Fruit fly (Drosophila melanogaster) whole organism, wandering third instar larva: ENCODE measurements around the gene slow.
A peak's percentile ranks its signal among the peaks of the same experiment; 100 is the strongest.

Source experiments
- CG32264 ChIP-seq: fragments of 200-800 bp; sonication (Bioruptor generic); optimal IDR thresholded peaks from 2 replicates; lab custom pipeline; 2016; ENCODE audit warnings: missing biosample characterization, missing genetic modification characterization
- CG9705 ChIP-seq: fragments of 200-800 bp; sonication (Bioruptor generic); optimal IDR thresholded peaks from 2 replicates; lab custom pipeline; 2018; ENCODE audit warnings: missing biosample characterization, mild to moderate bottlenecking, missing genetic modification characterization
- CrebA ChIP-seq: fragments of 200-800 bp; sonication (Bioruptor generic); optimal IDR thresholded peaks from 2 replicates; lab custom pipeline; 2016; ENCODE audit warnings: missing biosample characterization, mild to moderate bottlenecking, missing genetic modification characterization, borderline replicate concordance
- Dfd ChIP-seq: fragments of >200 bp; optimal IDR thresholded peaks from 2 replicates; lab custom pipeline; 2017; ENCODE audit warnings: missing biosample characterization, missing genetic modification characterization
- Dif ChIP-seq: fragments of 200-275, 200-300 bp; sonication (Bioruptor generic); optimal IDR thresholded peaks from 2 replicates; lab custom pipeline; 2018; ENCODE audit warnings: missing biosample characterization, missing genetic modification characterization; ENCODE audit not compliant: partially characterized antibody
- HLH106 ChIP-seq: fragments of 200-800 bp; optimal IDR thresholded peaks from 3 replicates; lab custom pipeline; 2019; ENCODE audit warnings: missing biosample characterization, mild to moderate bottlenecking, missing genetic modification characterization, moderate library complexity
- Hr78 ChIP-seq: fragments of >200 bp; optimal IDR thresholded peaks from 2 replicates; lab custom pipeline; 2017; ENCODE audit warnings: missing biosample characterization, missing genetic modification characterization
- Hr83 ChIP-seq: fragments of 200-300 bp; sonication (Bioruptor generic); optimal IDR thresholded peaks from 2 replicates; lab custom pipeline; 2016; ENCODE audit warnings: missing biosample characterization, mild to moderate bottlenecking, missing genetic modification characterization, moderate library complexity; ENCODE audit not compliant: poor library complexity, severe bottlenecking
- Jra ChIP-seq: sonication (Bioruptor generic); optimal IDR thresholded peaks from 2 replicates; lab custom pipeline; 2016; ENCODE audit warnings: missing biosample characterization, missing genetic modification characterization
- Mio ChIP-seq: sonication (Bioruptor generic); optimal IDR thresholded peaks from 2 replicates; lab custom pipeline; 2016; ENCODE audit warnings: missing biosample characterization, missing genetic modification characterization
- Myc ChIP-seq: fragments of >200 bp; optimal IDR thresholded peaks from 2 replicates; lab custom pipeline; 2017
- N ChIP-seq: fragments of >200 bp; optimal IDR thresholded peaks from 2 replicates; lab custom pipeline; 2018; ENCODE audit warnings: missing biosample characterization, missing external identifiers, missing genetic modification characterization
- Rel ChIP-seq, 2 experiments: fragments of 200-800 bp; sonication (Bioruptor generic) in 1 of 2; optimal IDR thresholded peaks; 2 replicates in 1 of 2; 3 replicates in 1 of 2; lab custom pipeline; 2016 to 2019; ENCODE audit warnings: mild to moderate bottlenecking in 2 of 2, missing biosample characterization in 2 of 2, missing genetic modification characterization in 2 of 2, moderate library complexity in 1 of 2
- Sp1 ChIP-seq: fragments of 200-800 bp; sonication (Bioruptor generic); optimal IDR thresholded peaks from 3 replicates; lab custom pipeline; 2019; ENCODE audit warnings: missing biosample characterization, mild to moderate bottlenecking, missing genetic modification characterization, moderate library complexity
- Vsx2 ChIP-seq: fragments of 200-300, 225-300 bp; sonication (Bioruptor generic); optimal IDR thresholded peaks from 2 replicates; lab custom pipeline; 2018; ENCODE audit warnings: missing biosample characterization, missing genetic modification characterization; ENCODE audit not compliant: partially characterized antibody
- br ChIP-seq: fragments of 200-800 bp; sonication (Bioruptor generic); optimal IDR thresholded peaks from 2 replicates; lab custom pipeline; 2016; ENCODE audit warnings: missing biosample characterization, missing genetic modification characterization
- dl ChIP-seq, 2 experiments: fragments of 175-275, 200-275 bp in 1 of 2; fragments of 200-275 bp in 1 of 2; sonication (Bioruptor generic); optimal IDR thresholded peaks; lab custom pipeline; 2018; ENCODE audit warnings: mild to moderate bottlenecking in 2 of 2, missing biosample characterization in 2 of 2, missing genetic modification characterization in 2 of 2, moderate library complexity in 2 of 2; ENCODE audit not compliant: partially characterized antibody in 2 of 2, insufficient read depth in 1 of 2
- dmrt93B ChIP-seq: fragments of 200-800 bp; sonication (Bioruptor generic); optimal IDR thresholded peaks from 2 replicates; lab custom pipeline; 2018; ENCODE audit warnings: missing biosample characterization, mild to moderate bottlenecking, missing genetic modification characterization
- dsf ChIP-seq: sonication (Bioruptor generic); optimal IDR thresholded peaks from 2 replicates; lab custom pipeline; 2016; ENCODE audit warnings: missing biosample characterization, missing genetic modification characterization, borderline replicate concordance
- ey ChIP-seq: fragments of 200-800 bp; sonication (Bioruptor generic); optimal IDR thresholded peaks from 2 replicates; lab custom pipeline; 2016; ENCODE audit warnings: missing biosample characterization, missing genetic modification characterization
- foxo ChIP-seq, 2 experiments: fragments of 200-800 bp; sonication (Bioruptor generic); optimal IDR thresholded peaks; 2 replicates in 1 of 2; 3 replicates in 1 of 2; lab custom pipeline; 2016 to 2017; ENCODE audit warnings: missing biosample characterization in 2 of 2, missing genetic modification characterization in 2 of 2
- fru ChIP-seq: fragments of 200-800 bp; sonication (Bioruptor generic); optimal IDR thresholded peaks from 3 replicates; lab custom pipeline; 2016; ENCODE audit warnings: missing biosample characterization, mild to moderate bottlenecking, missing genetic modification characterization
- h ChIP-seq: fragments of 200-800 bp; sonication (Bioruptor generic); optimal IDR thresholded peaks from 3 replicates; lab custom pipeline; 2016; ENCODE audit warnings: missing biosample characterization, mild to moderate bottlenecking, missing genetic modification characterization
- jim ChIP-seq: fragments of 175-275, 200-325 bp; sonication (Bioruptor generic); optimal IDR thresholded peaks from 2 replicates; lab custom pipeline; 2016; ENCODE audit warnings: missing biosample characterization, mild to moderate bottlenecking, missing genetic modification characterization
- lola ChIP-seq: fragments of >200 bp; optimal IDR thresholded peaks from 2 replicates; lab custom pipeline; 2017; ENCODE audit warnings: missing biosample characterization, missing genetic modification characterization
- pan ChIP-seq: fragments of >200 bp; optimal IDR thresholded peaks from 2 replicates; lab custom pipeline; 2017
- psq ChIP-seq: fragments of 200-800 bp; sonication (Bioruptor generic); optimal IDR thresholded peaks from 3 replicates; lab custom pipeline; 2017; ENCODE audit warnings: missing biosample characterization, mild to moderate bottlenecking, missing genetic modification characterization, moderate library complexity
- rgr ChIP-seq: fragments of 200-800 bp; sonication (Bioruptor generic); optimal IDR thresholded peaks from 3 replicates; lab custom pipeline; 2016; ENCODE audit warnings: missing biosample characterization, mild to moderate bottlenecking, missing genetic modification characterization
- tai ChIP-seq: sonication (Bioruptor generic); optimal IDR thresholded peaks from 2 replicates; lab custom pipeline; 2016; ENCODE audit warnings: missing biosample characterization, missing genetic modification characterization
- usp ChIP-seq: fragments of >200 bp; optimal IDR thresholded peaks from 2 replicates; lab custom pipeline; 2017; ENCODE audit warnings: missing biosample characterization, missing genetic modification characterization
- woc ChIP-seq: sonication (Bioruptor generic); optimal IDR thresholded peaks from 2 replicates; lab custom pipeline; 2016; ENCODE audit warnings: missing biosample characterization, mild to moderate bottlenecking, missing genetic modification characterization

The slow gene

dm6 chr3L:4395501-4396073 is 11.3 kb downstream of the slow start:
- no peak for TF ChIP-seq Dfd (GFP tag; lab: Kevin White, UChicago)
- no peak for TF ChIP-seq tai (GFP tag; lab: Kevin White, UChicago)
- no peak for TF ChIP-seq Jra
- TF ChIP-seq Vsx2 (GFP tag; lab: Kevin White, UChicago), result no peak
- no peak for TF ChIP-seq dsf (GFP tag; lab: Kevin White, UChicago)
- peak; percentile 0 for TF ChIP-seq br (GFP tag; lab: Kevin White, UChicago)
- TF ChIP-seq Sp1 (GFP tag; lab: Kevin White, UChicago), result peak; percentile 30
- peak; percentile 15 for TF ChIP-seq psq (GFP tag; lab: Kevin White, UChicago)
- TF ChIP-seq pan (lab: Kevin White, UChicago), result no peak
- no peak for TF ChIP-seq Myc (lab: Kevin White, UChicago)
- TF ChIP-seq CG32264 (GFP tag; lab: Kevin White, UChicago), result no peak
- peak; percentile 25 for TF ChIP-seq ey (GFP tag; lab: Kevin White, UChicago)
- TF ChIP-seq Rel (GFP tag; optimal IDR thresholded peaks at IDR 0.05; lab: Kevin White, UChicago), result no peak
- no peak for TF ChIP-seq Rel (tag; optimal IDR thresholded peaks at IDR 0.05; lab: Kevin White, UChicago)
- TF ChIP-seq HLH106 (tag; lab: Kevin White, UChicago), result peak; percentile 7
- peak; percentile 14 for TF ChIP-seq rgr (GFP tag; lab: Kevin White, UChicago)
- no peak for TF ChIP-seq jim (GFP tag; lab: Kevin White, UChicago)
- TF ChIP-seq Dif (GFP tag; lab: Kevin White, UChicago), result no peak
- TF ChIP-seq dmrt93B (GFP tag; lab: Kevin White, UChicago), result no peak
- TF ChIP-seq CG9705 (GFP tag; lab: Kevin White, UChicago), result no peak
- no peak for TF ChIP-seq Mio
- TF ChIP-seq usp, result no peak
- TF ChIP-seq woc (GFP tag; lab: Kevin White, UChicago), result no peak
- TF ChIP-seq fru (GFP tag; lab: Kevin White, UChicago), result peak; percentile 15
- TF ChIP-seq foxo (GFP tag; optimal IDR thresholded peaks at IDR 0.05; lab: Kevin White, UChicago), result peak in 1 of 2 experiments; percentile 43
- no peak for TF ChIP-seq CrebA (GFP tag; lab: Kevin White, UChicago)
- no peak for TF ChIP-seq Hr78 (GFP tag; lab: Kevin White, UChicago)
- TF ChIP-seq h (GFP tag; lab: Kevin White, UChicago), result peak; percentile 24
- TF ChIP-seq dl (GFP tag; optimal IDR thresholded peaks at IDR 0.05; lab: Kevin White, UChicago; ENCODE audit: insufficient read depth in 1 of 2, partially characterized antibody in 2 of 2), result no peak
- TF ChIP-seq lola (GFP tag; lab: Kevin White, UChicago), result no peak
- TF ChIP-seq N (GFP tag; lab: Kevin White, UChicago), result no peak
- no peak for TF ChIP-seq Hr83 (GFP tag; lab: Kevin White, UChicago)
- TF ChIP-seq, all 38 proteins: peak for 9

- TF ChIP-seq pan (lab: Kevin White, UChicago) (no peak), CG9705 (GFP tag; lab: Kevin White, UChicago) (no peak), br (GFP tag; lab: Kevin White, UChicago) (no peak), Rel (GFP tag; optimal IDR thresholded peaks at IDR 0.05; lab: Kevin White, UChicago) (no peak), Rel (tag; optimal IDR thresholded peaks at IDR 0.05; lab: Kevin White, UChicago) (no peak), CrebA (GFP tag; lab: Kevin White, UChicago) (no peak), HLH106 (tag; lab: Kevin White, UChicago) (no peak), woc (GFP tag; lab: Kevin White, UChicago) (no peak), usp (no peak), tai (GFP tag; lab: Kevin White, UChicago) (no peak), Hr83 (GFP tag; lab: Kevin White, UChicago) (no peak), CG32264 (GFP tag; lab: Kevin White, UChicago) (no peak), Sp1 (GFP tag; lab: Kevin White, UChicago) (no peak), dsf (GFP tag; lab: Kevin White, UChicago) (no peak)
- TF ChIP-seq, all 38 proteins: peak for 0
Measured at dm6 chr3L:4396372-4396771, 12.1 kb downstream of the slow start.

dm6 chr3L:4397137-4397536 is 12.9 kb downstream of the slow start:
- no peak for TF ChIP-seq usp
- no peak for TF ChIP-seq Myc (lab: Kevin White, UChicago)
- no peak for TF ChIP-seq psq (GFP tag; lab: Kevin White, UChicago)
- no peak for TF ChIP-seq Mio
- TF ChIP-seq, all 38 proteins: peak for 0
